Worm (Caenorhabditis elegans): ENCODE data around the gene srh-8.
A peak's percentile ranks its signal among the peaks of the same experiment; 100 is the strongest.

The srh-8 gene

ce11 chrV:3968929-3969328, 36.4 kb upstream of the srh-8 start:
- TF ChIP-seq egl-5 (tag; optimal IDR thresholded peaks at IDR 0.05), result no peak
- no peak for TF ChIP-seq ztf-4 (tag; optimal IDR thresholded peaks at IDR 0.05)
- no peak for TF ChIP-seq nfya-1 (tag; optimal IDR thresholded peaks at IDR 0.05; ENCODE audit: insufficient read depth)
- no peak for TF ChIP-seq elt-1 (tag; optimal IDR thresholded peaks at IDR 0.05)
- TF ChIP-seq fkh-10 (GFP tag; optimal IDR thresholded peaks at IDR 0.05), result no peak
- TF ChIP-seq nhr-76 (tag; optimal IDR thresholded peaks at IDR 0.05), result no peak
- no peak for TF ChIP-seq fos-1 (tag; optimal IDR thresholded peaks at IDR 0.05)
- TF ChIP-seq pha-4 (tag; optimal IDR thresholded peaks at IDR 0.05), result no peak

- peak; percentile 23 for TF ChIP-seq elt-2 (tag; optimal IDR thresholded peaks at IDR 0.05)
- no peak for TF ChIP-seq mdl-1 (tag; optimal IDR thresholded peaks at IDR 0.05)
These were observed 35.7 kb upstream of the srh-8 start for ce11 chrV:3969664-3970063.

ce11 chrV:3970410-3970809, 34.9 kb upstream of the srh-8 start, which contains the start of gene cyp-34A9:
Gene cyp-34A9 (minus strand): TSS chrV:3970540.
- TF ChIP-seq ceh-16 (tag; optimal IDR thresholded peaks at IDR 0.05), result no peak
- TF ChIP-seq eor-1 (tag; optimal IDR thresholded peaks at IDR 0.05), result no peak
- TF ChIP-seq zag-1 (tag; optimal IDR thresholded peaks at IDR 0.05), result no peak
- no peak for TF ChIP-seq fkh-2 (tag; optimal IDR thresholded peaks at IDR 0.05)
- TF ChIP-seq fos-1 (tag; optimal IDR thresholded peaks at IDR 0.05), result no peak
- TF ChIP-seq nhr-28 (tag; optimal IDR thresholded peaks at IDR 0.05), result no peak
- no peak for TF ChIP-seq lsy-12 (tag; optimal IDR thresholded peaks at IDR 0.05)
- TF ChIP-seq pha-4 (tag; optimal IDR thresholded peaks at IDR 0.05), result peak; percentile 10
- TF ChIP-seq nhr-237 (tag; optimal IDR thresholded peaks at IDR 0.05), result no peak
- no peak for TF ChIP-seq fkh-10 (GFP tag; optimal IDR thresholded peaks at IDR 0.05)
- TF ChIP-seq elt-2 (tag; optimal IDR thresholded peaks at IDR 0.05), result peak; percentile 80
- TF ChIP-seq mml-1 (tag; optimal IDR thresholded peaks at IDR 0.05), result no peak
- TF ChIP-seq lin-15B (tag; optimal IDR thresholded peaks at IDR 0.05), result no peak
- TF ChIP-seq egl-27 (tag; optimal IDR thresholded peaks at IDR 0.05), result no peak
- peak; percentile 71 for TF ChIP-seq pqm-1 (tag; optimal IDR thresholded peaks at IDR 0.05)
- no peak for TF ChIP-seq ceh-9 (tag; optimal IDR thresholded peaks at IDR 0.05)

ce11 chrV:3972846-3973245, 32.5 kb upstream of the srh-8 start, which contains the start of gene cyp-34A10:
Gene cyp-34A10 (minus strand): TSS chrV:3972991.
- TF ChIP-seq lsy-12 (tag; optimal IDR thresholded peaks at IDR 0.05) (no peak), egl-27 (tag; optimal IDR thresholded peaks at IDR 0.05) (no peak), pha-4 (tag; optimal IDR thresholded peaks at IDR 0.05) (no peak), nhr-76 (tag; optimal IDR thresholded peaks at IDR 0.05) (no peak), R02D3.7 (tag; optimal IDR thresholded peaks at IDR 0.05) (no peak), fkh-10 (GFP tag; optimal IDR thresholded peaks at IDR 0.05) (no peak), eor-1 (tag; optimal IDR thresholded peaks at IDR 0.05) (no peak), unc-39 (tag; optimal IDR thresholded peaks at IDR 0.05) (no peak), skn-1 (tag; optimal IDR thresholded peaks at IDR 0.05) (no peak), nhr-23 (tag; optimal IDR thresholded peaks at IDR 0.05) (no peak), elt-3 (tag; optimal IDR thresholded peaks at IDR 0.05) (no peak), nhr-11 (tag; optimal IDR thresholded peaks at IDR 0.05) (no peak), ama-1 (optimal IDR thresholded peaks at IDR 0.05) (no peak), ceh-9 (tag; optimal IDR thresholded peaks at IDR 0.05) (no peak), pqm-1 (tag; optimal IDR thresholded peaks at IDR 0.05) (no peak), nhr-28 (tag; optimal IDR thresholded peaks at IDR 0.05) (no peak), lin-39 (tag; optimal IDR thresholded peaks at IDR 0.05) (no peak)

- TF ChIP-seq lsy-12 (tag; optimal IDR thresholded peaks at IDR 0.05) (no peak), pha-4 (tag; optimal IDR thresholded peaks at IDR 0.05) (no peak), R02D3.7 (tag; optimal IDR thresholded peaks at IDR 0.05) (no peak), nhr-43 (tag; optimal IDR thresholded peaks at IDR 0.05; ENCODE audit: poor library complexity, severe bottlenecking) (no peak), skn-1 (tag; optimal IDR thresholded peaks at IDR 0.05) (no peak), nhr-67 (tag; optimal IDR thresholded peaks at IDR 0.05) (no peak), egl-27 (tag; optimal IDR thresholded peaks at IDR 0.05) (no peak)
These were observed 31.0 kb upstream of the srh-8 start, which contains the start of gene str-82 for ce11 chrV:3974361-3974760. Gene str-82 (plus strand): TSS chrV:3974661.

- TF ChIP-seq fos-1 (tag; optimal IDR thresholded peaks at IDR 0.05), result no peak
- no peak for TF ChIP-seq nhr-76 (tag; optimal IDR thresholded peaks at IDR 0.05)
- TF ChIP-seq ceh-16 (tag; optimal IDR thresholded peaks at IDR 0.05), result no peak
- TF ChIP-seq zag-1 (tag; optimal IDR thresholded peaks at IDR 0.05), result no peak
- TF ChIP-seq nhr-23 (tag; optimal IDR thresholded peaks at IDR 0.05), result no peak
- no peak for TF ChIP-seq elt-3 (tag; optimal IDR thresholded peaks at IDR 0.05)
- TF ChIP-seq lsy-12 (tag; optimal IDR thresholded peaks at IDR 0.05), result no peak
- no peak for TF ChIP-seq nhr-43 (tag; optimal IDR thresholded peaks at IDR 0.05; ENCODE audit: poor library complexity, severe bottlenecking)
- TF ChIP-seq fkh-2 (tag; optimal IDR thresholded peaks at IDR 0.05), result no peak
- TF ChIP-seq ceh-82 (tag; optimal IDR thresholded peaks at IDR 0.05), result no peak
- no peak for TF ChIP-seq nhr-77 (tag; optimal IDR thresholded peaks at IDR 0.05)
- no peak for TF ChIP-seq nhr-67 (tag; optimal IDR thresholded peaks at IDR 0.05)
- TF ChIP-seq pqm-1 (tag; optimal IDR thresholded peaks at IDR 0.05), result no peak
- no peak for TF ChIP-seq hmg-11 (tag; optimal IDR thresholded peaks at IDR 0.05)
These were observed 28.4 kb upstream of the srh-8 start, which contains the start of gene str-83 for ce11 chrV:3976964-3977363. Gene str-83 (plus strand): TSS chrV:3977264.
